Fruit fly (Drosophila melanogaster): Measurements from ENCODE around the gene Rga.

Gene Rga

dm6 chr3R:5624115-5624878, 11.4 kb upstream of the Rga start, which contains the start of the genes Dph4, Spec2 and RpL13A (continued):
- TF ChIP-seq Dll (GFP tag; IDR thresholded peaks at IDR 0.05; ENCODE audit: partially characterized antibody) (no peak), Scr (GFP tag; IDR thresholded peaks at IDR 0.05; ENCODE audit: partially characterized antibody) (no peak), sima (GFP tag; optimal IDR thresholded peaks at IDR 0.05) (peak; percentile 82), CG13894 (tag; optimal IDR thresholded peaks at IDR 0.05) (peak; percentile 82), CG12236 (GFP tag; optimal IDR thresholded peaks at IDR 0.05) (peak; percentile 94), CG17568 (GFP tag; optimal IDR thresholded peaks at IDR 0.05) (peak; percentile 88), ab (GFP tag; optimal IDR thresholded peaks at IDR 0.05) (peak; percentile 16), CG18011 (GFP tag; optimal IDR thresholded peaks at IDR 0.05) (peak; percentile 87), CG12299 (tag; optimal IDR thresholded peaks at IDR 0.05) (peak; percentile 83), tup (GFP tag; optimal IDR thresholded peaks at IDR 0.05) (peak; percentile 74), E2f1 (GFP tag; IDR thresholded peaks at IDR 0.05) (no peak), CG9609 (GFP tag; optimal IDR thresholded peaks at IDR 0.05) (peak; percentile 95), ash1 (GFP tag; optimal IDR thresholded peaks at IDR 0.05) (peak; percentile 98), Sin3A (optimal IDR thresholded peaks at IDR 0.05) (peak; percentile 97), NC2β (GFP tag; optimal IDR thresholded peaks at IDR 0.05) (peak; percentile 99), HmgZ (tag; optimal IDR thresholded peaks at IDR 0.05) (peak; percentile 94), CG30431 (GFP tag; optimal IDR thresholded peaks at IDR 0.05) (peak; percentile 86), CG8281 (tag; optimal IDR thresholded peaks at IDR 0.05) (peak; percentile 71), wdn (GFP tag; IDR thresholded peaks at IDR 0.05) (no peak), bsh (GFP tag; optimal IDR thresholded peaks at IDR 0.05) (peak; percentile 21 to 78), pfk (GFP tag; optimal IDR thresholded peaks at IDR 0.05) (peak; percentile 84), lab (GFP tag; optimal IDR thresholded peaks at IDR 0.05) (peak; percentile 98), MTF-1 (GFP tag; optimal IDR thresholded peaks at IDR 0.05; ENCODE audit: borderline replicate concordance) (peak; percentile 98), CG2129 (GFP tag; IDR thresholded peaks at IDR 0.05; ENCODE audit: partially characterized antibody) (no peak), tio (GFP tag; optimal IDR thresholded peaks at IDR 0.05) (no peak), ranshi (GFP tag; IDR thresholded peaks at IDR 0.05) (no peak), BtbVII (GFP tag; optimal IDR thresholded peaks at IDR 0.05) (peak; percentile 94), CG16815 (GFP tag; optimal IDR thresholded peaks at IDR 0.05) (peak; percentile 71), row (GFP tag; IDR thresholded peaks at IDR 0.05) (no peak), H2.0 (GFP tag; IDR thresholded peaks at IDR 0.05) (no peak), HLHmδ (GFP tag; optimal IDR thresholded peaks at IDR 0.05) (peak; percentile 100), shn (GFP tag; optimal IDR thresholded peaks at IDR 0.05) (peak; percentile 92), gro (GFP tag; optimal IDR thresholded peaks at IDR 0.05) (peak; percentile 91), CG3995 (GFP tag; optimal IDR thresholded peaks at IDR 0.05) (peak; percentile 83), tx (GFP tag; optimal IDR thresholded peaks at IDR 0.05) (peak; percentile 52), nerfin-2 (GFP tag; IDR thresholded peaks at IDR 0.05; ENCODE audit: partially characterized antibody) (no peak), ato (GFP tag; IDR thresholded peaks at IDR 0.05; ENCODE audit: partially characterized antibody) (no peak), CG11093 (GFP tag; IDR thresholded peaks at IDR 0.05) (peak; percentile 43; the same call in 1 of the 3 replicates), esg (GFP tag; conservative IDR thresholded peaks at IDR 0.05) (no peak), dati (GFP tag; IDR thresholded peaks at IDR 0.05) (no peak), Ets97D (GFP tag; optimal IDR thresholded peaks at IDR 0.05) (peak; percentile 100), CG15601 (tag; optimal IDR thresholded peaks at IDR 0.05) (peak; percentile 90), sr (GFP tag; IDR thresholded peaks at IDR 0.05) (no peak), CG7745 (tag; optimal IDR thresholded peaks at IDR 0.05) (no peak), Mes4 (GFP tag; optimal IDR thresholded peaks at IDR 0.05) (peak; percentile 98), CG3163 (GFP tag; optimal IDR thresholded peaks at IDR 0.05) (peak; percentile 84), Ptx1 (GFP tag; IDR thresholded peaks at IDR 0.05) (no peak), CG33557 (GFP tag; optimal IDR thresholded peaks at IDR 0.05) (peak; percentile 91), Max (GFP tag; optimal IDR thresholded peaks at IDR 0.05) (peak; percentile 92)

Data from whole organism, embryonic.